Worm (Caenorhabditis elegans) whole organism, young adult: Measurements from ENCODE around the gene tomm-22.

Experiments
- F33H1.4 ChIP-seq: fragments of 200-800 bp; sonication (Bioruptor generic); IDR thresholded peaks from 2 replicates; pipeline ENCODE4 v1.3.6; 2022; ENCODE audit warnings: missing genetic modification reagents, missing genetic modification characterization, missing compliant biosample characterization
- K11D2.4 ChIP-seq: fragments of 200-800 bp; sonication (Bioruptor generic); IDR thresholded peaks from 2 replicates; pipeline ENCODE4 v1.3.6; 2022; ENCODE audit warnings: missing genetic modification reagents, missing genetic modification characterization, missing compliant biosample characterization
- K12H6.12 ChIP-seq: fragments of 200-800 bp; sonication (Bioruptor generic); optimal IDR thresholded peaks from 2 replicates; lab custom pipeline; 2018; ENCODE audit warnings: mild to moderate bottlenecking, missing genetic modification characterization, missing compliant biosample characterization
- ama-1 ChIP-seq, 3 experiments: fragments of 150-350 bp in 1 of 3; sonication (generic microtip) in 2 of 3; optimal IDR thresholded peaks; 2 replicates each; lab custom pipeline; 2014 to 2018; ENCODE audit warnings: missing biosample characterization in 2 of 3, missing genetic modification characterization in 2 of 3, missing genetic modification reagents in 2 of 3
- atf-7 ChIP-seq: sonication (generic microtip); optimal IDR thresholded peaks from 2 replicates; lab custom pipeline; 2017; ENCODE audit warnings: mild to moderate bottlenecking, missing genetic modification characterization, missing compliant biosample characterization
- lag-1 ChIP-seq: fragments of 200-800 bp; sonication (Bioruptor generic); IDR thresholded peaks from 2 replicates; pipeline ENCODE4 v1.3.6; 2022; ENCODE audit warnings: missing genetic modification reagents, missing genetic modification characterization, missing compliant biosample characterization
- let-607 ChIP-seq, 2 experiments: fragments of 200-800 bp in 1 of 2; sonication (Bioruptor generic) in 1 of 2; sonication (generic microtip) in 1 of 2; optimal IDR thresholded peaks; 2 replicates each; lab custom pipeline; 2016 to 2018; ENCODE audit warnings: mild to moderate bottlenecking in 2 of 2, missing compliant biosample characterization in 2 of 2, missing genetic modification characterization in 2 of 2, moderate library complexity in 2 of 2, missing genotype in 1 of 2
- mel-28 ChIP-seq: sonication (generic microtip); optimal IDR thresholded peaks from 2 replicates; lab custom pipeline; 2016; ENCODE audit warnings: borderline replicate concordance, mild to moderate bottlenecking, missing genetic modification characterization, missing compliant biosample characterization
- nhr-27 ChIP-seq: fragments of 200-800 bp; sonication (Bioruptor generic); optimal IDR thresholded peaks from 2 replicates; lab custom pipeline; 2018; ENCODE audit warnings: mild to moderate bottlenecking, missing genetic modification characterization, moderate library complexity, missing compliant biosample characterization
- snpc-4 ChIP-seq, 5 experiments: fragments of 150-350 bp in 1 of 5; sonication (generic microtip) in 4 of 5; optimal IDR thresholded peaks; 2 replicates each; lab custom pipeline; 2014 to 2018; ENCODE audit warnings: missing genetic modification characterization in 5 of 5, missing biosample characterization in 3 of 5, antibody characterized with exemption in 2 of 5, mild to moderate bottlenecking in 2 of 5, missing compliant biosample characterization in 2 of 5, missing genotype in 2 of 5, moderate library complexity in 2 of 5, missing genetic modification reagents in 1 of 5
- sptf-2 ChIP-seq: fragments of 200-800 bp; sonication (Bioruptor generic); optimal IDR thresholded peaks from 2 replicates; lab custom pipeline; 2018; ENCODE audit warnings: mild to moderate bottlenecking, missing genetic modification characterization, missing compliant biosample characterization
- tbp1 ChIP-seq: fragments of 200-800 bp; sonication (Bioruptor generic); optimal IDR thresholded peaks from 2 replicates; lab custom pipeline; 2018; ENCODE audit warnings: mild to moderate bottlenecking, missing genetic modification characterization, missing compliant biosample characterization
- ztf-22 ChIP-seq: fragments of 200-800 bp; sonication (Bioruptor generic); optimal IDR thresholded peaks from 2 replicates; lab custom pipeline; 2018; ENCODE audit warnings: mild to moderate bottlenecking, missing genetic modification characterization, moderate library complexity, missing compliant biosample characterization
- ztf-28 ChIP-seq: fragments of 200-800 bp; sonication (Bioruptor generic); IDR thresholded peaks from 2 replicates; pipeline ENCODE4 v1.3.6; 2022; ENCODE audit warnings: missing genetic modification reagents, missing genetic modification characterization, missing compliant biosample characterization

- TF ChIP-seq nhr-27 (tag; lab: Kevin White, UChicago) (no peak), K12H6.12 (no peak), lag-1 (GFP tag; lab: Robert Waterston, UW) (no peak), mel-28 (no peak), ztf-28 (GFP tag; lab: Robert Waterston, UW) (no peak), snpc-4 (GFP tag; optimal IDR thresholded peaks at IDR 0.05; lab: Kevin White, UChicago) (no peak), snpc-4 (tag; optimal IDR thresholded peaks at IDR 0.05; lab: Kevin White, UChicago) (no peak), let-607 (tag; optimal IDR thresholded peaks at IDR 0.05; lab: Kevin White, UChicago) (no peak), tbp1 (no peak), F33H1.4 (GFP tag; lab: Robert Waterston, UW) (no peak), atf-7 (tag; lab: Kevin White, UChicago) (no peak), K11D2.4 (GFP tag; lab: Robert Waterston, UW) (no peak), ama-1 (optimal IDR thresholded peaks at IDR 0.05; lab: Kevin White, UChicago) (no peak), ama-1 (GFP tag; optimal IDR thresholded peaks at IDR 0.05; lab: Kevin White, UChicago) (no peak), ztf-22 (GFP tag; lab: Kevin White, UChicago) (no peak), sptf-2 (GFP tag; lab: Kevin White, UChicago) (no peak)
Observed at ce11 chrII:508603-509002, 38.3 kb upstream of the tomm-22 start.
